Worm (Caenorhabditis elegans): Measurements from ENCODE around the gene K09H11.9.

Gene K09H11.9

DNA sequence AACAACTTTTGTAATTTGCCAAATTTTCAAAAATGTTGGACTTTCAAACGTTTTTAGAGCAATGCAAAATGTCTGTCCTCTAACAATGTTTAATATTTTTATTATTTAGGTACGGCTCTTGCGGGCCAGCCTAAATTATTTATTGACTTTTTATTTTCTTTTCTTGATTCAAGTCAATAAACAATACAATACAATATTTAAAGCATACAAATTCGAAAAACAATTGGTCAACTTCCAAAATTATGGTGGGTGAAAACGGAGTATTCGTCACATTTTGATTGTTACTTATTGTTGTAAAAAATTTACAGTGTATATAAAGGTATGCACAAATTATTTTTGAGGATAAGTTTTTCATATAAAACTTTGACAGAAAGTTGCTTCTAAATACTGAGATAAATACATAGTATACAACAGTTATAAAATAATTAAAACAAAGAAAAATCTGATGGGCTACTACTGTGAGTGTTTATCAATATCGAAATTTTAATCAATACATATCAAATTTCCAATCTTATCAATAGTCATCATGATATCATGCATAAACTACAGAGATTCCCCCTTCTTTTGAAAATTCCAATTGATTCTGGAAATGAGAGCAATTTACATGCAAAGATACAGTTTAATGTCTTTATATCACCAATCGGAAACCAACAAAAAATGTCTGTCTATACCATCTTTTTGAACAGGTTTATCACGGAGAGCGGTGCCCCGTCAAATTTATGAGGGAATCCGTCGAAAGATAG lies 24.6 kb downstream of the K09H11.9 start, which contains the start of gene F25B4.8:
F25B4.8 (minus strand) TSS at position 51 of the 743 bp plus-strand sequence.
- TF ChIP-seq unc-3 (GFP tag; conservative IDR thresholded peaks at IDR 0.05) (no peak), unc-3 (tag; optimal IDR thresholded peaks at IDR 0.05) (no peak), sox-2 (GFP tag; IDR thresholded peaks at IDR 0.05) (no peak), unc-86 (tag; optimal IDR thresholded peaks at IDR 0.05) (no peak), ceh-2 (tag; optimal IDR thresholded peaks at IDR 0.05) (no peak), ceh-30 (tag; optimal IDR thresholded peaks at IDR 0.05) (no peak), zip-5 (tag; optimal IDR thresholded peaks at IDR 0.05) (no peak), pag-3 (tag; optimal IDR thresholded peaks at IDR 0.05; ENCODE audit: borderline replicate concordance) (no peak)

DNA sequence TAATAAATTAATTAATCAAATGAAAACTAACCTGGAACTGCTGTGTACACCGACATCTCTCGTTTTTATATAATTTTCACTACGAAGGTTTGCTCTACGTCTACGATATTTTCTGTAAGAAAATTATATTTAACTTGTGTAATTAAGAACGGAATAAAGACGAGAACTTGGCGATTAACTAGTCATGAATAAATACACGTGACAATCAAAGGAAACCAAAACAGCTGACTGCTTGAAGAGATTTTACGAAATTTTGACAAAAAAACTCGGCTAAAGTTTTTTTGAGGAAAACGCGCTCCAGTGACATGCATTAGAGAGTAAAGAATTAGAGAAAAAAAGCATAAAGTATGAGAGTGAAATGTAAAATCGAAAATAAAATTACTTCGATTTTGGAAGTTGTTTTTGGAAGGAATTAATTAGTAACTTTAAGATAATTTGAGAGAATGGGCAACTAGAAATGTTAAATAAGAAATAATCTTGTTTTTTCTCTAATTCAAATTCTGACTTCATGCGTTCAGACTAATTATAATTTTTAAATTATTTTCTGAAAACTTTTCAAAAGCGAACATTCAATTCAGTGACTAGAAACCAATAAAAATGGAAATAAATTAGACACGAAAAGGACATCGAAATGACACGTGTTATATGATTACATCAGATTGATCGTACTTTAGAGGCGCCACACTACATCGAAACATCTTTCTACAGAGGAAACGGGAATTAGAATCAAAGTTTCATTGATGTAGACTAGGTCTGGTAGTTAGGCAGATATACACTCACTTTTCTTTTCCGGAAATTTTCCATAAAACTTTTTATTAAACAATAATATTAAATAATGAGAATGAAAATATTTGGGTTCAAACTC lies 29.1 kb downstream of the K09H11.9 start, which contains the start of gene F25B4.7:
F25B4.7 (minus strand) TSS at position 112 of the 865 bp plus-strand sequence.
- TF ChIP-seq ets-4 (tag; optimal IDR thresholded peaks at IDR 0.05) (no peak), unc-42 (tag; optimal IDR thresholded peaks at IDR 0.05) (peak; percentile 11), lin-11 (tag; optimal IDR thresholded peaks at IDR 0.05) (no peak), ref-2 (tag; optimal IDR thresholded peaks at IDR 0.05) (no peak), hlh-6 (tag; optimal IDR thresholded peaks at IDR 0.05) (no peak)

DNA sequence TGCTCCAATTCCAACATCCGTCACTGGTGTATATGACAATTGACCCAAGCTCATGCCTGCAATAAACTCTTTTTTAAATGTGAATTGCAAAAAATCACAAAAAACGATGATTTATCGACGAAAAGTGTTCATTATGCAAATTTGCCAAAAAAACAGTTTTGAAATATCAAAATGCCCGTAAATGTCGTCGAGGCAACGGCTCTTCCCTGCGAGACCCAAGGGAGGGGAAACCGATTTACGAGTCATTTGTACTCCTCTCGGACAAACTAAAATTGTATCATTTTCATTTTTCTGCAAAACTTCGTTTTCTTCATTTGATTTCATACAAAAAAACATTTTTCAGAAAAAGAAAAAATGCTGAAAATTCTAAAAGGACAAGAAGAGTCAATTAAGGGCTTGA lies 31.9 kb downstream of the K09H11.9 start, which contains the start of the genes hmgs-1 and F25B4.4:
hmgs-1 (minus strand) TSS at position 56 of the 400 bp plus-strand sequence.
F25B4.4 (plus strand) TSS at position 340 of the 400 bp plus-strand sequence.
- no peak for TF ChIP-seq ceh-24 (tag; optimal IDR thresholded peaks at IDR 0.05)
- peak; percentile 56 for TF ChIP-seq ref-2 (tag; optimal IDR thresholded peaks at IDR 0.05)
- TF ChIP-seq ets-4 (tag; optimal IDR thresholded peaks at IDR 0.05), result no peak
- no peak for TF ChIP-seq pros-1 (tag; optimal IDR thresholded peaks at IDR 0.05)
- no peak for TF ChIP-seq lim-6 (tag; optimal IDR thresholded peaks at IDR 0.05)
- peak; percentile 69 for TF ChIP-seq rnt-1 (tag; optimal IDR thresholded peaks at IDR 0.05)
- TF ChIP-seq hlh-30 (tag; optimal IDR thresholded peaks at IDR 0.05; ENCODE audit: insufficient read depth), result peak; percentile 13
- TF ChIP-seq dve-1 (tag; optimal IDR thresholded peaks at IDR 0.05), result peak; percentile 59
- TF ChIP-seq tbx-2 (tag; optimal IDR thresholded peaks at IDR 0.05), result peak; percentile 69
- peak; percentile 29 for TF ChIP-seq unc-55 (GFP tag; optimal IDR thresholded peaks at IDR 0.05)
- peak; percentile 41 for TF ChIP-seq unc-86 (tag; optimal IDR thresholded peaks at IDR 0.05)
- no peak for TF ChIP-seq F13H6.1 (tag; optimal IDR thresholded peaks at IDR 0.05)
- peak; percentile 9 for TF ChIP-seq dmd-4 (tag; optimal IDR thresholded peaks at IDR 0.05; ENCODE audit: borderline replicate concordance)
- no peak for TF ChIP-seq zip-5 (tag; optimal IDR thresholded peaks at IDR 0.05)
- TF ChIP-seq elt-2 (tag; optimal IDR thresholded peaks at IDR 0.05), result peak; percentile 23
- no peak for TF ChIP-seq sox-4 (tag; optimal IDR thresholded peaks at IDR 0.05)
- TF ChIP-seq K09A11.1 (tag; optimal IDR thresholded peaks at IDR 0.05; ENCODE audit: insufficient read depth), result peak; percentile 9
- TF ChIP-seq nfya-1 (tag; optimal IDR thresholded peaks at IDR 0.05), result peak; percentile 81
- TF ChIP-seq ceh-18 (tag; optimal IDR thresholded peaks at IDR 0.05), result peak; percentile 83
- peak; percentile 77 for TF ChIP-seq ceh-31 (tag; optimal IDR thresholded peaks at IDR 0.05)
- peak; percentile 15 for TF ChIP-seq ceh-14 (tag; optimal IDR thresholded peaks at IDR 0.05)
- peak; percentile 83 for TF ChIP-seq unc-42 (tag; optimal IDR thresholded peaks at IDR 0.05)
- no peak for TF ChIP-seq ceh-9 (tag; optimal IDR thresholded peaks at IDR 0.05)
- TF ChIP-seq pax-1 (tag; optimal IDR thresholded peaks at IDR 0.05), result peak; percentile 35
- peak; percentile 13 for TF ChIP-seq ceh-2 (tag; optimal IDR thresholded peaks at IDR 0.05)
- peak; percentile 25 for TF ChIP-seq ceh-34 (tag; optimal IDR thresholded peaks at IDR 0.05)

DNA sequence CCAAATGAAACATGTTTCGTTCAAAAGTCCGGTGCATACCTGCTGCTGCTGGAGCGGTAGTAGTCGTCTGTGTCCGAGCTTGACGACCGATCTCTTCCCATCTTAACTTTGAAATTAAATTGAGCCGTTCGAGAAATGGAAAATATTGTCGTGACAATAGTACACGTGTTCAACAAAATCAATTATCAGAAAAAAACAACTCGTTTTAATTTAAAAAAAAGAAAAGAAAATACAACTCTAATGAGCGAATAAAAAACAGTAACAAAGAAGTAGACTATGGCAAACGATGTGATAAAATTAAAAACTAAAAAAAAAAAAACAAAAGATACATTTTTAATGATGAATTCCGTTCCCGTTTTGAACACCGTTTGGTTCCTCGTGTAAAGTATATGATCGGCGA lies 33.9 kb downstream of the K09H11.9 start, which contains the start of gene prp-39:
prp-39 (minus strand) TSS at position 101 of the 400 bp plus-strand sequence.
- TF ChIP-seq fkh-10 (GFP tag; optimal IDR thresholded peaks at IDR 0.05), result no peak
- no peak for TF ChIP-seq pha-4 (tag; optimal IDR thresholded peaks at IDR 0.05)
- no peak for TF ChIP-seq ceh-2 (tag; optimal IDR thresholded peaks at IDR 0.05)
- TF ChIP-seq ceh-22 (tag; optimal IDR thresholded peaks at IDR 0.05), result no peak
- TF ChIP-seq zip-5 (tag; optimal IDR thresholded peaks at IDR 0.05), result no peak
- no peak for TF ChIP-seq ceh-24 (tag; optimal IDR thresholded peaks at IDR 0.05)
- no peak for TF ChIP-seq hlh-30 (tag; optimal IDR thresholded peaks at IDR 0.05; ENCODE audit: insufficient read depth)
- no peak for TF ChIP-seq elt-4 (tag; optimal IDR thresholded peaks at IDR 0.05)
- no peak for TF ChIP-seq Y22D7AL.16 (tag; optimal IDR thresholded peaks at IDR 0.05)
- TF ChIP-seq ceh-19 (GFP tag; optimal IDR thresholded peaks at IDR 0.05), result no peak
- no peak for TF ChIP-seq tbx-2 (tag; optimal IDR thresholded peaks at IDR 0.05)
- no peak for TF ChIP-seq ceh-14 (tag; optimal IDR thresholded peaks at IDR 0.05)
- TF ChIP-seq nhr-232 (tag; optimal IDR thresholded peaks at IDR 0.05), result no peak
- TF ChIP-seq syd-9 (tag; optimal IDR thresholded peaks at IDR 0.05), result no peak
- TF ChIP-seq nfya-1 (tag; optimal IDR thresholded peaks at IDR 0.05), result no peak
- TF ChIP-seq lin-11 (tag; optimal IDR thresholded peaks at IDR 0.05), result no peak
- no peak for TF ChIP-seq fkh-6 (tag; optimal IDR thresholded peaks at IDR 0.05)
- TF ChIP-seq ztf-16 (tag; optimal IDR thresholded peaks at IDR 0.05), result no peak
